Fruit fly (Drosophila melanogaster) whole organism, embryonic: ENCODE data around the gene CG6749.

Experiments used
- ATbp ChIP-seq: fragments of 200-800 bp; sonication (Bioruptor generic); optimal IDR thresholded peaks from 2 replicates; lab custom pipeline; 2017; ENCODE audit warnings: missing biosample characterization, mild to moderate bottlenecking, missing genetic modification characterization, missing genetic modification reagents
- Ada2b ChIP-seq: fragments of 200-800 bp; sonication (Bioruptor generic); IDR thresholded peaks from 2 replicates; pipeline ENCODE4 v1.3.6; 2022; ENCODE audit warnings: missing biosample characterization, missing genetic modification characterization
- CG10274 ChIP-seq: fragments of 200-800 bp; sonication (Bioruptor generic); optimal IDR thresholded peaks from 3 replicates; lab custom pipeline; 2017; ENCODE audit warnings: missing biosample characterization, mild to moderate bottlenecking, missing genetic modification characterization
- CG10366 ChIP-seq: fragments of 200-800 bp; sonication (Bioruptor generic); IDR thresholded peaks from 2 replicates; pipeline ENCODE4 v1.3.6; 2022; ENCODE audit warnings: missing biosample characterization, missing genetic modification characterization
- CG11093 ChIP-seq: fragments of 200-800 bp; sonication (Bioruptor generic); IDR thresholded peaks from 3 replicates; pipeline ENCODE4 v1.3.6; 2022; ENCODE audit warnings: missing biosample characterization, missing genetic modification characterization
- CG11456 ChIP-seq: fragments of 200-800 bp; sonication (Bioruptor generic); IDR thresholded peaks from 3 replicates; pipeline ENCODE4 v1.3.6; 2022; ENCODE audit warnings: missing biosample characterization, missing genetic modification characterization
- CG11560 ChIP-seq: fragments of 200-800 bp; sonication (Bioruptor generic); IDR thresholded peaks from 3 replicates; pipeline ENCODE4 v1.3.6; 2022; ENCODE audit warnings: missing biosample characterization, missing genetic modification characterization
- CG11696 ChIP-seq: fragments of 200-800 bp; sonication (Bioruptor generic); IDR thresholded peaks from 2 replicates; pipeline ENCODE4 v1.3.6; 2022; ENCODE audit warnings: missing biosample characterization, missing genetic modification characterization
- CG12236 ChIP-seq: fragments of 200-800 bp; sonication (Bioruptor generic); optimal IDR thresholded peaks from 2 replicates; lab custom pipeline; 2016; ENCODE audit warnings: missing biosample characterization, missing genetic modification characterization
- CG13123 ChIP-seq: fragments of 200-800 bp; sonication (Bioruptor generic); optimal IDR thresholded peaks from 2 replicates; lab custom pipeline; 2016; ENCODE audit warnings: missing biosample characterization, missing genetic modification characterization
- CG14860 ChIP-seq: fragments of 200-800 bp; sonication (Bioruptor generic); IDR thresholded peaks from 3 replicates; pipeline ENCODE4 v1.3.6; 2022; ENCODE audit warnings: missing biosample characterization, missing genetic modification characterization; ENCODE audit not compliant: partially characterized antibody
- CG16815 ChIP-seq: fragments of 200-800 bp; sonication (Bioruptor generic); optimal IDR thresholded peaks from 3 replicates; lab custom pipeline; 2017; ENCODE audit warnings: missing biosample characterization, mild to moderate bottlenecking, missing genetic modification characterization
- CG18619 ChIP-seq: fragments of 200-800 bp; sonication (Bioruptor generic); optimal IDR thresholded peaks from 3 replicates; lab custom pipeline; 2017; ENCODE audit warnings: missing biosample characterization, mild to moderate bottlenecking, missing genetic modification characterization
- CG18764 ChIP-seq: fragments of 200-800 bp; sonication (Bioruptor generic); optimal IDR thresholded peaks from 3 replicates; lab custom pipeline; 2016; ENCODE audit warnings: missing biosample characterization, missing genetic modification characterization
- CG2199 ChIP-seq: fragments of 200-800 bp; sonication (Bioruptor generic); IDR thresholded peaks from 3 replicates; pipeline ENCODE4 v1.3.6; 2022; ENCODE audit warnings: missing biosample characterization, missing genetic modification characterization
- CG30403 ChIP-seq: fragments of 200-800 bp; sonication (Bioruptor generic); optimal IDR thresholded peaks from 3 replicates; lab custom pipeline; 2016; ENCODE audit warnings: missing biosample characterization, missing genetic modification characterization
- CG31224 ChIP-seq: fragments of 200-800 bp; sonication (Bioruptor generic); IDR thresholded peaks from 2 replicates; pipeline ENCODE4 v1.3.6; 2022; ENCODE audit warnings: missing biosample characterization, missing genetic modification characterization
- CG32532 ChIP-seq: fragments of 200-800 bp; sonication (Bioruptor generic); IDR thresholded peaks from 2 replicates; pipeline ENCODE4 v1.3.6; 2022; ENCODE audit warnings: missing biosample characterization, missing genetic modification characterization
- CG34422 ChIP-seq: fragments of 200-800 bp; sonication (Bioruptor generic); IDR thresholded peaks from 3 replicates; pipeline ENCODE4 v1.3.6; 2022; ENCODE audit warnings: missing biosample characterization, missing genetic modification characterization
- CG3838 ChIP-seq: fragments of 200-800 bp; sonication (Bioruptor generic); optimal IDR thresholded peaks from 3 replicates; lab custom pipeline; 2016; ENCODE audit warnings: missing biosample characterization, missing genetic modification characterization
- CG43689 ChIP-seq: fragments of 200-800 bp; sonication (Bioruptor generic); IDR thresholded peaks from 2 replicates; pipeline ENCODE4 v1.3.6; 2022; ENCODE audit warnings: missing biosample characterization, missing genetic modification characterization
- CG7786 ChIP-seq: fragments of 200-800 bp; sonication (Bioruptor generic); optimal IDR thresholded peaks from 2 replicates; lab custom pipeline; 2016; ENCODE audit warnings: missing biosample characterization, missing genetic modification characterization
- CG8281 ChIP-seq: fragments of 200-800 bp; sonication (Bioruptor generic); optimal IDR thresholded peaks from 2 replicates; lab custom pipeline; 2018; ENCODE audit warnings: missing biosample characterization, mild to moderate bottlenecking, missing genetic modification characterization, moderate library complexity
- CG8388 ChIP-seq: fragments of 200-800 bp; sonication (Bioruptor generic); optimal IDR thresholded peaks from 2 replicates; lab custom pipeline; 2019; ENCODE audit warnings: missing biosample characterization, mild to moderate bottlenecking, missing genetic modification characterization, moderate library complexity
- CG8944 ChIP-seq: fragments of 200-800 bp; sonication (Bioruptor generic); optimal IDR thresholded peaks from 3 replicates; lab custom pipeline; 2016; ENCODE audit warnings: missing biosample characterization, missing genetic modification characterization
- Dbx ChIP-seq: fragments of 200-800 bp; sonication (Bioruptor generic); IDR thresholded peaks from 3 replicates; pipeline ENCODE4 v1.3.6; 2022; ENCODE audit warnings: missing biosample characterization, missing genetic modification characterization
- Dip2 ChIP-seq: fragments of 200-800 bp; sonication (Bioruptor generic); IDR thresholded peaks from 2 replicates; pipeline ENCODE4 v1.3.6; 2022; ENCODE audit warnings: missing biosample characterization, missing genetic modification characterization
- Dp ChIP-seq: fragments of 200-800 bp; sonication (Bioruptor generic); optimal IDR thresholded peaks from 2 replicates; lab custom pipeline; 2018; ENCODE audit warnings: missing biosample characterization, mild to moderate bottlenecking, missing genetic modification characterization, moderate library complexity
- Fer1 ChIP-seq: fragments of 200-800 bp; sonication (Bioruptor generic); optimal IDR thresholded peaks from 2 replicates; lab custom pipeline; 2017; ENCODE audit warnings: missing biosample characterization, mild to moderate bottlenecking, missing genetic modification characterization
- HHEX ChIP-seq: fragments of 200-800 bp; sonication (Bioruptor generic); optimal IDR thresholded peaks from 3 replicates; lab custom pipeline; 2017; ENCODE audit warnings: missing biosample characterization, mild to moderate bottlenecking, missing genetic modification characterization, missing genetic modification reagents
- HLH3B ChIP-seq: fragments of 200-800 bp; sonication (Bioruptor generic); IDR thresholded peaks from 2 replicates; pipeline ENCODE4 v1.3.6; 2022; ENCODE audit warnings: missing biosample characterization, missing genetic modification characterization
- HmgD ChIP-seq: fragments of 200-800 bp; sonication (Bioruptor generic); optimal IDR thresholded peaks from 3 replicates; lab custom pipeline; 2016; ENCODE audit warnings: missing biosample characterization, missing genetic modification characterization
- Hmr ChIP-seq: fragments of 200-800 bp; sonication (Bioruptor generic); optimal IDR thresholded peaks from 3 replicates; lab custom pipeline; 2017; ENCODE audit warnings: mild to moderate bottlenecking, missing biosample characterization, missing genetic modification reagents, missing genetic modification characterization
- Hr51 ChIP-seq, 2 experiments: fragments of 200-800 bp; sonication (Bioruptor generic); optimal IDR thresholded peaks; 2 replicates in 1 of 2; 3 replicates in 1 of 2; lab custom pipeline; 2016 to 2018; ENCODE audit warnings: missing biosample characterization in 2 of 2, missing genetic modification characterization in 2 of 2, mild to moderate bottlenecking in 1 of 2, moderate library complexity in 1 of 2
- NC2α ChIP-seq: fragments of 200-800 bp; sonication (Bioruptor generic); optimal IDR thresholded peaks from 2 replicates; lab custom pipeline; 2016; ENCODE audit warnings: missing biosample characterization, missing genetic modification characterization
- Oli ChIP-seq: fragments of 200-800 bp; sonication (Bioruptor generic); optimal IDR thresholded peaks from 2 replicates; lab custom pipeline; 2018; ENCODE audit warnings: missing biosample characterization, mild to moderate bottlenecking, missing genetic modification characterization, moderate library complexity
- abd-A ChIP-seq: fragments of 200-800 bp; sonication (Bioruptor generic); optimal IDR thresholded peaks from 3 replicates; lab custom pipeline; 2019; ENCODE audit warnings: missing biosample characterization, mild to moderate bottlenecking, missing genetic modification characterization, moderate library complexity
- ara ChIP-seq: fragments of 200-800 bp; sonication (Bioruptor generic); IDR thresholded peaks from 2 replicates; pipeline ENCODE4 v1.3.6; 2022; ENCODE audit warnings: missing biosample characterization, missing genetic modification characterization
- dmrt11E ChIP-seq: fragments of 200-800 bp; sonication (Bioruptor generic); optimal IDR thresholded peaks from 3 replicates; lab custom pipeline; 2018; ENCODE audit warnings: missing biosample characterization, mild to moderate bottlenecking, missing genetic modification characterization, moderate library complexity
- en ChIP-seq: fragments of 200-800 bp; sonication (Bioruptor generic); optimal IDR thresholded peaks from 2 replicates; lab custom pipeline; 2016; ENCODE audit warnings: missing biosample characterization, missing genetic modification characterization
- fd3F ChIP-seq: fragments of 200-800 bp; sonication (Bioruptor generic); optimal IDR thresholded peaks from 2 replicates; lab custom pipeline; 2018; ENCODE audit warnings: missing biosample characterization, mild to moderate bottlenecking, missing genetic modification characterization, moderate library complexity
- gt ChIP-seq: fragments of 200-800 bp; sonication (Bioruptor generic); IDR thresholded peaks from 2 replicates; pipeline ENCODE4 v1.3.6; 2022; ENCODE audit warnings: missing biosample characterization, missing genetic modification characterization
- nmo ChIP-seq: fragments of 200-800 bp; sonication (Bioruptor generic); optimal IDR thresholded peaks from 2 replicates; lab custom pipeline; 2018; ENCODE audit warnings: missing biosample characterization, mild to moderate bottlenecking, missing genetic modification characterization, moderate library complexity
- pum ChIP-seq: fragments of 200-800 bp; sonication (Bioruptor generic); optimal IDR thresholded peaks from 2 replicates; lab custom pipeline; 2016; ENCODE audit warnings: missing biosample characterization, missing genetic modification characterization
- sc ChIP-seq, 3 experiments: fragments of >200 bp in 2 of 3; fragments of 200-800 bp in 1 of 3; sonication (Bioruptor generic) in 1 of 3; optimal IDR thresholded peaks; 2 replicates in 2 of 3; 3 replicates in 1 of 3; lab custom pipeline; 2017; ENCODE audit warnings: mild to moderate bottlenecking in 1 of 3, missing biosample characterization in 1 of 3, missing genetic modification characterization in 1 of 3, missing genetic modification reagents in 1 of 3
- sisA ChIP-seq: fragments of 200-800 bp; sonication (Bioruptor generic); IDR thresholded peaks from 2 replicates; pipeline ENCODE4 v1.3.6; 2022; ENCODE audit warnings: missing biosample characterization, missing genetic modification characterization
- slou ChIP-seq: fragments of 200-800 bp; sonication (Bioruptor generic); optimal IDR thresholded peaks from 3 replicates; lab custom pipeline; 2016; ENCODE audit warnings: missing biosample characterization, missing genetic modification characterization
- trem ChIP-seq: fragments of 200-800 bp; optimal IDR thresholded peaks from 3 replicates; lab custom pipeline; 2019; ENCODE audit warnings: missing biosample characterization, mild to moderate bottlenecking, missing genetic modification characterization, moderate library complexity
- unpg ChIP-seq: fragments of 200-800 bp; sonication (Bioruptor generic); optimal IDR thresholded peaks from 3 replicates; lab custom pipeline; 2018; ENCODE audit warnings: missing biosample characterization, mild to moderate bottlenecking, missing genetic modification characterization, moderate library complexity

The CG6749 gene

dm6 chr3L:9692892-9693551 lies 40.6 kb downstream of the CG6749 start (continued):
- TF ChIP-seq Dbx (GFP tag; lab: Robert Waterston, UW) (peak; percentile 93), CG31224 (GFP tag; lab: Robert Waterston, UW) (peak; percentile 81), Ada2b (GFP tag; lab: Robert Waterston, UW) (peak; percentile 85), CG14860 (no peak), CG11093 (GFP tag; lab: Robert Waterston, UW) (peak; percentile 88), sc (optimal IDR thresholded peaks at IDR 0.05; lab: Kevin White, UChicago) (no peak), sc (GFP tag; optimal IDR thresholded peaks at IDR 0.05; lab: Kevin White, UChicago) (peak; percentile 95), CG30403 (GFP tag; lab: Kevin White, UChicago) (peak; percentile 99), CG43689 (GFP tag; lab: Robert Waterston, UW) (peak; percentile 75), CG8281 (tag; lab: Kevin White, UChicago) (peak; percentile 85), Oli (tag; lab: Kevin White, UChicago) (peak; percentile 98), CG13123 (GFP tag; lab: Kevin White, UChicago) (peak; percentile 82), CG7786 (GFP tag; lab: Kevin White, UChicago) (peak; percentile 97), CG12236 (GFP tag; lab: Kevin White, UChicago) (peak; percentile 94), CG32532 (peak; percentile 89), HLH3B (GFP tag; lab: Robert Waterston, UW) (peak; percentile 88; the same call in 1 of the 2 replicates), en (GFP tag; lab: Kevin White, UChicago) (peak; percentile 94), CG8944 (GFP tag; lab: Kevin White, UChicago) (peak; percentile 96), gt (GFP tag; lab: Robert Waterston, UW) (peak; percentile 75), Fer1 (GFP tag; lab: Kevin White, UChicago) (peak; percentile 95), CG16815 (GFP tag; lab: Kevin White, UChicago) (peak; percentile 96), CG10366 (GFP tag; lab: Robert Waterston, UW) (peak; percentile 86), NC2α (peak; percentile 93), abd-A (tag; lab: Kevin White, UChicago) (peak; percentile 59), CG2199 (GFP tag; lab: Robert Waterston, UW) (peak; percentile 39; the same call in 1 of the 3 replicates), Hmr (GFP tag; lab: Kevin White, UChicago) (peak; percentile 97), trem (tag; lab: Kevin White, UChicago) (peak; percentile 78), Hr51 (GFP tag; optimal IDR thresholded peaks at IDR 0.05; lab: Kevin White, UChicago) (peak; percentile 95 to 97), nmo (GFP tag; lab: Kevin White, UChicago) (peak; percentile 99), CG10274 (GFP tag; lab: Kevin White, UChicago) (peak; percentile 94), CG11456 (peak; percentile 91), CG11696 (GFP tag; lab: Robert Waterston, UW) (no peak), slou (GFP tag; lab: Kevin White, UChicago) (peak; percentile 95), dmrt11E (tag; lab: Kevin White, UChicago) (peak; percentile 88), CG34422 (peak; percentile 75; the same call in 1 of the 3 replicates), HmgD (GFP tag; lab: Kevin White, UChicago) (peak; percentile 95), ara (peak; percentile 83), unpg (GFP tag; lab: Kevin White, UChicago) (peak; percentile 87), CG18764 (peak; percentile 89), Dp (GFP tag; lab: Kevin White, UChicago) (no peak), pum (peak; percentile 97), CG3838 (GFP tag; lab: Kevin White, UChicago) (peak; percentile 87), fd3F (peak; percentile 93), Dip2 (peak; percentile 21; the same call in 1 of the 2 replicates), ATbp (GFP tag; lab: Kevin White, UChicago) (peak; percentile 92), sisA (GFP tag; lab: Robert Waterston, UW) (peak; percentile 90), CG8388 (GFP tag; lab: Kevin White, UChicago) (peak; percentile 91), CG18619 (GFP tag; lab: Kevin White, UChicago) (peak; percentile 98), HHEX (peak; percentile 96), CG11560 (tag; lab: Robert Waterston, UW) (peak; percentile 78)
